Worm (Caenorhabditis elegans) whole organism, mixed stage, embryonic: Measurements from ENCODE around the gene tsp-12.
A peak's percentile ranks its signal among the peaks of the same experiment; 100 is the strongest.

Experiments used
- M03D4.4 ChIP-seq: sonication (generic microtip); optimal IDR thresholded peaks from 2 replicates; lab custom pipeline; 2017; ENCODE audit warnings: mild to moderate bottlenecking, missing genetic modification characterization, missing compliant biosample characterization
- bed-3 ChIP-seq: fragments of 200-800 bp; sonication (Bioruptor generic); optimal IDR thresholded peaks from 3 replicates; lab custom pipeline; 2018; ENCODE audit warnings: mild to moderate bottlenecking, missing genetic modification characterization, moderate library complexity, missing compliant biosample characterization
- blmp-1 ChIP-seq: fragments of 150-350 bp; optimal IDR thresholded peaks from 2 replicates; lab custom pipeline; 2014; ENCODE audit warnings: missing biosample characterization, missing genetic modification characterization
- ceh-39 ChIP-seq: fragments of 150-350 bp; optimal IDR thresholded peaks from 2 replicates; lab custom pipeline; 2014; ENCODE audit warnings: missing biosample characterization, missing genetic modification characterization
- ceh-43 ChIP-seq: fragments of 200-800 bp; sonication (Bioruptor generic); optimal IDR thresholded peaks from 2 replicates; lab custom pipeline; 2018; ENCODE audit warnings: mild to moderate bottlenecking, missing genetic modification characterization, moderate library complexity, missing compliant biosample characterization
- ceh-83 ChIP-seq: fragments of 200-800 bp; sonication (Bioruptor generic); optimal IDR thresholded peaks from 2 replicates; lab custom pipeline; 2018; ENCODE audit warnings: mild to moderate bottlenecking, missing genetic modification characterization, missing compliant biosample characterization
- ces-1 ChIP-seq: fragments of 150-350 bp; optimal IDR thresholded peaks from 2 replicates; lab custom pipeline; 2014; ENCODE audit warnings: missing biosample characterization, missing genetic modification reagents, missing genetic modification characterization
- cnd-1 ChIP-seq: fragments of 200-800 bp; sonication (Bioruptor generic); optimal IDR thresholded peaks from 2 replicates; lab custom pipeline; 2018; ENCODE audit warnings: mild to moderate bottlenecking, missing genetic modification characterization, missing compliant biosample characterization
- drap-1 ChIP-seq: fragments of 200-800 bp; sonication (Bioruptor generic); optimal IDR thresholded peaks from 3 replicates; lab custom pipeline; 2018; ENCODE audit warnings: mild to moderate bottlenecking, missing genetic modification characterization, missing compliant biosample characterization
- elt-1 ChIP-seq: sonication (generic microtip); optimal IDR thresholded peaks from 2 replicates; lab custom pipeline; 2017; ENCODE audit warnings: missing genetic modification characterization, mild to moderate bottlenecking, missing compliant biosample characterization, antibody characterized with exemption, moderate library complexity, borderline replicate concordance; ENCODE audit not compliant: insufficient read depth
- elt-3 ChIP-seq: fragments of 150-350 bp; optimal IDR thresholded peaks from 2 replicates; lab custom pipeline; 2014; ENCODE audit warnings: missing biosample characterization, missing genetic modification characterization
- flh-1 ChIP-seq: fragments of 200-800 bp; sonication (Bioruptor generic); optimal IDR thresholded peaks from 2 replicates; lab custom pipeline; 2018; ENCODE audit warnings: mild to moderate bottlenecking, missing genetic modification characterization, moderate library complexity, missing compliant biosample characterization
- ham-2 ChIP-seq: fragments of 200-800 bp; sonication (Bioruptor generic); optimal IDR thresholded peaks from 2 replicates; lab custom pipeline; 2018; ENCODE audit warnings: mild to moderate bottlenecking, missing genetic modification characterization, missing compliant biosample characterization
- hlh-1 ChIP-seq: fragments of 150-350 bp; optimal IDR thresholded peaks from 2 replicates; lab custom pipeline; 2014; ENCODE audit warnings: missing biosample characterization, missing genetic modification reagents, missing genetic modification characterization
- lin-13 ChIP-seq: fragments of 150-350 bp; optimal IDR thresholded peaks from 2 replicates; lab custom pipeline; 2014; ENCODE audit warnings: missing biosample characterization, missing genetic modification characterization
- lin-32 ChIP-seq: fragments of 200-800 bp; sonication (Bioruptor generic); optimal IDR thresholded peaks from 2 replicates; lab custom pipeline; 2018; ENCODE audit warnings: mild to moderate bottlenecking, missing genetic modification characterization, missing compliant biosample characterization
- lsy-2 ChIP-seq: fragments of 150-350 bp; optimal IDR thresholded peaks from 2 replicates; lab custom pipeline; 2014; ENCODE audit warnings: missing biosample characterization, missing genetic modification characterization
- mab-5 ChIP-seq: fragments of 150-350 bp; optimal IDR thresholded peaks from 2 replicates; lab custom pipeline; 2014; ENCODE audit warnings: missing biosample characterization, missing genetic modification characterization
- mep-1 ChIP-seq: fragments of 150-350 bp; optimal IDR thresholded peaks from 2 replicates; lab custom pipeline; 2017; ENCODE audit warnings: missing biosample characterization, missing genetic modification reagents, missing genetic modification characterization, inconsistent platforms
- mls-2 ChIP-seq: sonication (generic microtip); optimal IDR thresholded peaks from 2 replicates; lab custom pipeline; 2016; ENCODE audit warnings: mild to moderate bottlenecking, missing genetic modification characterization, moderate library complexity, missing compliant biosample characterization
- nhr-12 ChIP-seq: fragments of 150-350 bp; optimal IDR thresholded peaks from 2 replicates; lab custom pipeline; 2014; ENCODE audit warnings: missing biosample characterization, missing genetic modification characterization
- nhr-2 ChIP-seq: fragments of 150-350 bp; optimal IDR thresholded peaks from 2 replicates; lab custom pipeline; 2014; ENCODE audit warnings: missing biosample characterization, missing genetic modification characterization
- nhr-237 ChIP-seq: fragments of 150-350 bp; optimal IDR thresholded peaks from 2 replicates; lab custom pipeline; 2014; ENCODE audit warnings: missing biosample characterization, missing genetic modification characterization
- nhr-28 ChIP-seq: fragments of 150-350 bp; optimal IDR thresholded peaks from 2 replicates; lab custom pipeline; 2014; ENCODE audit warnings: missing biosample characterization, missing genetic modification characterization
- nhr-76 ChIP-seq: sonication (generic microtip); optimal IDR thresholded peaks from 2 replicates; lab custom pipeline; 2017; ENCODE audit warnings: missing biosample characterization, missing genetic modification characterization
- pha-4 ChIP-seq: fragments of 150-350 bp; optimal IDR thresholded peaks from 2 replicates; lab custom pipeline; 2018; ENCODE audit warnings: missing biosample characterization, missing genetic modification reagents, missing genetic modification characterization
- sem-2 ChIP-seq: fragments of 200-800 bp; sonication (Bioruptor generic); optimal IDR thresholded peaks from 2 replicates; lab custom pipeline; 2018; ENCODE audit warnings: mild to moderate bottlenecking, missing genetic modification characterization, missing compliant biosample characterization
- snpc-4 ChIP-seq: fragments of 150-350 bp; optimal IDR thresholded peaks from 2 replicates; lab custom pipeline; 2014; ENCODE audit warnings: missing biosample characterization, missing genetic modification characterization
- sptf-1 ChIP-seq: sonication (generic microtip); optimal IDR thresholded peaks from 2 replicates; lab custom pipeline; 2017; ENCODE audit warnings: mild to moderate bottlenecking, missing genetic modification characterization, moderate library complexity, missing compliant biosample characterization
- tbx-8 ChIP-seq: fragments of 200-800 bp; sonication (Bioruptor generic); optimal IDR thresholded peaks from 2 replicates; lab custom pipeline; 2018; ENCODE audit warnings: mild to moderate bottlenecking, missing genetic modification characterization, moderate library complexity, missing compliant biosample characterization
- unc-120 ChIP-seq: sonication (generic microtip); optimal IDR thresholded peaks from 2 replicates; lab custom pipeline; 2017; ENCODE audit warnings: missing genetic modification characterization, missing compliant biosample characterization; ENCODE audit not compliant: poor library complexity, severe bottlenecking
- unc-39 ChIP-seq: fragments of 150-350 bp; optimal IDR thresholded peaks from 2 replicates; lab custom pipeline; 2014; ENCODE audit warnings: missing biosample characterization, missing genetic modification characterization
- unc-62 ChIP-seq: fragments of 150-350 bp; optimal IDR thresholded peaks from 2 replicates; lab custom pipeline; 2014; ENCODE audit warnings: missing biosample characterization, missing genetic modification reagents, missing genetic modification characterization
- zip-8 ChIP-seq: fragments of 150-350 bp; optimal IDR thresholded peaks from 2 replicates; lab custom pipeline; 2014; ENCODE audit warnings: missing biosample characterization, missing genetic modification characterization
- ztf-11 ChIP-seq: fragments of 150-350 bp; optimal IDR thresholded peaks from 2 replicates; lab custom pipeline; 2014; ENCODE audit warnings: missing biosample characterization, missing genetic modification characterization

The tsp-12 gene

ce11 chrIV:10129957-10130356 lies 20.4 kb downstream of the tsp-12 start, which contains the start of gene glt-3:
glt-3 (plus strand) TSS chrIV:10130257.
- TF ChIP-seq flh-1 (GFP tag; lab: Kevin White, UChicago) = no peak
- TF ChIP-seq ceh-43 (GFP tag; lab: Kevin White, UChicago) = no peak
- no peak for TF ChIP-seq ces-1 (GFP tag; lab: Kevin White, UChicago)
- TF ChIP-seq M03D4.4 (tag; lab: Kevin White, UChicago) = no peak
- TF ChIP-seq unc-120 (tag; lab: Kevin White, UChicago) = no peak
- TF ChIP-seq unc-39 (tag; lab: Kevin White, UChicago) = no peak
- TF ChIP-seq blmp-1 = no peak

ce11 chrIV:10128906-10129386 lies 21.5 kb downstream of the tsp-12 start, which contains the start of the genes gtbp-1 and K08F4.3:
gtbp-1 (minus strand) TSS chrIV:10128956.
K08F4.3 (plus strand) TSS chrIV:10129257.
- no peak for TF ChIP-seq sem-2
- TF ChIP-seq drap-1 = no peak
- TF ChIP-seq nhr-28 (tag; lab: Kevin White, UChicago) = no peak
- no peak for TF ChIP-seq lin-32 (GFP tag; lab: Kevin White, UChicago)
- TF ChIP-seq ham-2 (GFP tag; lab: Kevin White, UChicago) = no peak
- TF ChIP-seq bed-3 (GFP tag; lab: Kevin White, UChicago) = no peak
- no peak for TF ChIP-seq sptf-1 (tag; lab: Kevin White, UChicago)
- TF ChIP-seq elt-3 (tag; lab: Kevin White, UChicago) = no peak
- peak; percentile 74 for TF ChIP-seq unc-120 (tag; lab: Kevin White, UChicago)
- no peak for TF ChIP-seq elt-1 (tag; lab: Kevin White, UChicago)
- peak; percentile 23 for TF ChIP-seq M03D4.4 (tag; lab: Kevin White, UChicago)
- TF ChIP-seq pha-4 (tag; lab: Kevin White, UChicago) = peak; percentile 47
- TF ChIP-seq ceh-43 (GFP tag; lab: Kevin White, UChicago) = no peak
- no peak for TF ChIP-seq unc-62
- no peak for TF ChIP-seq mab-5 (tag; lab: Kevin White, UChicago)
- no peak for TF ChIP-seq flh-1 (GFP tag; lab: Kevin White, UChicago)
- TF ChIP-seq ztf-11 (tag; lab: Kevin White, UChicago) = no peak
- peak; percentile 6 for TF ChIP-seq hlh-1 (tag; lab: Kevin White, UChicago)
- no peak for TF ChIP-seq mls-2 (tag; lab: Kevin White, UChicago)
- TF ChIP-seq ceh-39 (tag; lab: Kevin White, UChicago) = peak; percentile 52
- TF ChIP-seq lin-13 (tag; lab: Kevin White, UChicago) = peak; percentile 57
- no peak for TF ChIP-seq tbx-8 (GFP tag; lab: Kevin White, UChicago)
- no peak for TF ChIP-seq unc-39 (tag; lab: Kevin White, UChicago)
- TF ChIP-seq nhr-12 (tag; lab: Kevin White, UChicago) = no peak
- peak; percentile 73 for TF ChIP-seq lsy-2 (tag; lab: Kevin White, UChicago)
- no peak for TF ChIP-seq blmp-1
- TF ChIP-seq ceh-83 = no peak
- no peak for TF ChIP-seq nhr-2 (tag; lab: Kevin White, UChicago)
- no peak for TF ChIP-seq nhr-76 (tag; lab: Kevin White, UChicago)
- no peak for TF ChIP-seq zip-8
- peak; percentile 74 for TF ChIP-seq mep-1 (tag; lab: Kevin White, UChicago)
- TF ChIP-seq snpc-4 = no peak
- TF ChIP-seq ces-1 (GFP tag; lab: Kevin White, UChicago) = no peak
- TF ChIP-seq nhr-237 = peak; percentile 39
- TF ChIP-seq cnd-1 (tag; lab: Kevin White, UChicago) = no peak

- TF ChIP-seq nhr-76 (tag; lab: Kevin White, UChicago) = no peak
- no peak for TF ChIP-seq ceh-43 (GFP tag; lab: Kevin White, UChicago)
- TF ChIP-seq ceh-83 = no peak
- TF ChIP-seq lin-32 (GFP tag; lab: Kevin White, UChicago) = no peak
- no peak for TF ChIP-seq ceh-39 (tag; lab: Kevin White, UChicago)
- no peak for TF ChIP-seq snpc-4
- no peak for TF ChIP-seq elt-1 (tag; lab: Kevin White, UChicago)
- no peak for TF ChIP-seq hlh-1 (tag; lab: Kevin White, UChicago)
- TF ChIP-seq mep-1 (tag; lab: Kevin White, UChicago) = no peak
- TF ChIP-seq flh-1 (GFP tag; lab: Kevin White, UChicago) = no peak
- TF ChIP-seq pha-4 (tag; lab: Kevin White, UChicago) = no peak
- TF ChIP-seq nhr-12 (tag; lab: Kevin White, UChicago) = no peak
- TF ChIP-seq lin-13 (tag; lab: Kevin White, UChicago) = no peak
- TF ChIP-seq drap-1 = no peak
- no peak for TF ChIP-seq unc-39 (tag; lab: Kevin White, UChicago)
- no peak for TF ChIP-seq unc-120 (tag; lab: Kevin White, UChicago)
- no peak for TF ChIP-seq unc-62
- TF ChIP-seq, all 35 proteins: peak for 0
Measured at ce11 chrIV:10128446-10128845, 22.0 kb downstream of the tsp-12 start.
